Worm (Caenorhabditis elegans) whole organism, young adult: Measurements from ENCODE around the gene C04H5.7.

Experiments used
- B0035.1 ChIP-seq: sonication (generic microtip); optimal IDR thresholded peaks from 2 replicates; lab custom pipeline; 2016; ENCODE audit warnings: missing genetic modification characterization, mild to moderate bottlenecking, missing compliant biosample characterization, missing genotype, missing genetic modification reagents
- C06A6.2 ChIP-seq: fragments of 200-800 bp; sonication (Bioruptor generic); conservative IDR thresholded peaks from 2 replicates; pipeline ENCODE4 v1.3.6; 2022; ENCODE audit warnings: missing genetic modification characterization, missing compliant biosample characterization
- D2030.7 ChIP-seq: fragments of 200-800 bp; sonication (Bioruptor generic); IDR thresholded peaks from 2 replicates; pipeline ENCODE4 v1.3.6; 2022; ENCODE audit warnings: missing genetic modification reagents, missing genetic modification characterization, missing compliant biosample characterization
- F10E7.11 ChIP-seq: sonication (generic microtip); optimal IDR thresholded peaks from 2 replicates; lab custom pipeline; 2017; ENCODE audit warnings: mild to moderate bottlenecking, missing genetic modification characterization, moderate library complexity, missing compliant biosample characterization
- F39B2.1 ChIP-seq: fragments of 200-800 bp; sonication (Bioruptor generic); IDR thresholded peaks from 2 replicates; pipeline ENCODE4 v1.3.6; 2022; ENCODE audit warnings: missing genetic modification reagents, missing genetic modification characterization, missing compliant biosample characterization
- F49E8.2 ChIP-seq: sonication (generic microtip); optimal IDR thresholded peaks from 3 replicates; lab custom pipeline; 2017; ENCODE audit warnings: missing genetic modification characterization, mild to moderate bottlenecking, missing compliant biosample characterization, antibody characterized with exemption, moderate library complexity; ENCODE audit not compliant: insufficient read depth
- F52B5.7 ChIP-seq: sonication (generic microtip); optimal IDR thresholded peaks from 2 replicates; lab custom pipeline; 2016; ENCODE audit warnings: mild to moderate bottlenecking, missing genetic modification characterization, missing compliant biosample characterization
- T07F8.4 ChIP-seq: sonication (generic microtip); optimal IDR thresholded peaks from 2 replicates; lab custom pipeline; 2016; ENCODE audit warnings: mild to moderate bottlenecking, missing genetic modification characterization, moderate library complexity, missing compliant biosample characterization
- aptf-2 ChIP-seq: fragments of 200-800 bp; sonication (Bioruptor generic); conservative IDR thresholded peaks from 2 replicates; pipeline ENCODE4 v1.3.6; 2022; ENCODE audit warnings: missing genetic modification reagents, missing genetic modification characterization, missing compliant biosample characterization
- aptf-3 ChIP-seq: fragments of 200-800 bp; sonication (Bioruptor generic); IDR thresholded peaks from 2 replicates; pipeline ENCODE4 v1.3.6; 2022; ENCODE audit warnings: missing genetic modification characterization, missing compliant biosample characterization
- attf-5 ChIP-seq: fragments of 200-800 bp; sonication (Bioruptor generic); optimal IDR thresholded peaks from 2 replicates; lab custom pipeline; 2018; ENCODE audit warnings: mild to moderate bottlenecking, missing genetic modification characterization, missing compliant biosample characterization
- attf-6 ChIP-seq: fragments of 200-800 bp; sonication (Bioruptor generic); IDR thresholded peaks from 2 replicates; pipeline ENCODE4 v1.3.6; 2022; ENCODE audit warnings: missing genetic modification reagents, missing genetic modification characterization, missing compliant biosample characterization
- cebp-2 ChIP-seq: fragments of 200-800 bp; sonication (Bioruptor generic); IDR thresholded peaks from 2 replicates; pipeline ENCODE4 v1.3.6; 2022; ENCODE audit warnings: missing genetic modification characterization, missing compliant biosample characterization
- ceh-100 ChIP-seq: fragments of 200-800 bp; sonication (Bioruptor generic); IDR thresholded peaks from 2 replicates; pipeline ENCODE4 v1.3.6; 2022; ENCODE audit warnings: missing genetic modification reagents, missing genetic modification characterization, missing compliant biosample characterization
- ceh-40 ChIP-seq: fragments of 200-800 bp; sonication (Bioruptor generic); IDR thresholded peaks from 2 replicates; pipeline ENCODE4 v1.3.6; 2022; ENCODE audit warnings: missing genetic modification characterization, missing compliant biosample characterization
- dpl-1 ChIP-seq: fragments of 150-350 bp; optimal IDR thresholded peaks from 2 replicates; lab custom pipeline; 2014; ENCODE audit warnings: missing biosample characterization, missing genetic modification reagents, missing genetic modification characterization
- efl-1 ChIP-seq: fragments of 150-350 bp; optimal IDR thresholded peaks from 2 replicates; lab custom pipeline; 2014; ENCODE audit warnings: missing biosample characterization, missing genetic modification reagents, missing genetic modification characterization
- egrh-3 ChIP-seq: fragments of 200-800 bp; sonication (Bioruptor generic); IDR thresholded peaks from 2 replicates; pipeline ENCODE4 v1.3.6; 2022; ENCODE audit warnings: missing genetic modification reagents, missing genetic modification characterization, missing compliant biosample characterization
- ekl-4 ChIP-seq: fragments of 200-800 bp; sonication (Bioruptor generic); IDR thresholded peaks from 2 replicates; pipeline ENCODE4 v1.3.6; 2022; ENCODE audit warnings: missing genetic modification reagents, missing genetic modification characterization, missing compliant biosample characterization
- fkh-3 ChIP-seq: sonication (generic microtip); optimal IDR thresholded peaks from 2 replicates; lab custom pipeline; 2016; ENCODE audit warnings: mild to moderate bottlenecking, missing genetic modification characterization, missing compliant biosample characterization
- hmg-1.2 ChIP-seq: fragments of 200-800 bp; sonication (Bioruptor generic); IDR thresholded peaks from 2 replicates; pipeline ENCODE4 v1.3.6; 2022; ENCODE audit warnings: missing genetic modification reagents, missing genetic modification characterization, missing compliant biosample characterization
- let-607 ChIP-seq, 2 experiments: fragments of 200-800 bp in 1 of 2; sonication (Bioruptor generic) in 1 of 2; sonication (generic microtip) in 1 of 2; optimal IDR thresholded peaks; 2 replicates each; lab custom pipeline; 2016 to 2018; ENCODE audit warnings: mild to moderate bottlenecking in 2 of 2, missing compliant biosample characterization in 2 of 2, missing genetic modification characterization in 2 of 2, moderate library complexity in 2 of 2, missing genotype in 1 of 2
- lin-40 ChIP-seq: sonication (generic microtip); optimal IDR thresholded peaks from 2 replicates; lab custom pipeline; 2016; ENCODE audit warnings: missing genetic modification characterization, mild to moderate bottlenecking, missing compliant biosample characterization, missing genotype, missing genetic modification reagents
- lin-54 ChIP-seq: fragments of 200-800 bp; sonication (Bioruptor generic); optimal IDR thresholded peaks from 2 replicates; lab custom pipeline; 2018; ENCODE audit warnings: mild to moderate bottlenecking, missing genetic modification characterization, missing compliant biosample characterization
- madf-8 ChIP-seq: fragments of 200-800 bp; sonication (Bioruptor generic); conservative IDR thresholded peaks from 2 replicates; pipeline ENCODE4 v1.3.6; 2022; ENCODE audit warnings: missing genetic modification reagents, missing genetic modification characterization, missing compliant biosample characterization
- mcd-1 ChIP-seq: fragments of 200-800 bp; sonication (Bioruptor generic); IDR thresholded peaks from 2 replicates; pipeline ENCODE4 v1.3.6; 2022; ENCODE audit warnings: missing genetic modification reagents, missing genetic modification characterization, missing compliant biosample characterization
- mel-28 ChIP-seq: sonication (generic microtip); optimal IDR thresholded peaks from 2 replicates; lab custom pipeline; 2016; ENCODE audit warnings: borderline replicate concordance, mild to moderate bottlenecking, missing genetic modification characterization, missing compliant biosample characterization
- mes-4 ChIP-seq: sonication (generic microtip); optimal IDR thresholded peaks from 2 replicates; lab custom pipeline; 2016; ENCODE audit warnings: missing genotype, missing genetic modification characterization, missing compliant biosample characterization
- mxl-1 ChIP-seq: sonication (generic microtip); optimal IDR thresholded peaks from 2 replicates; lab custom pipeline; 2016; ENCODE audit warnings: missing genetic modification characterization, missing compliant biosample characterization
- nhr-179 ChIP-seq: sonication (generic microtip); optimal IDR thresholded peaks from 2 replicates; lab custom pipeline; 2016; ENCODE audit warnings: mild to moderate bottlenecking, missing genetic modification characterization, missing compliant biosample characterization
- repo-1 ChIP-seq: sonication (generic microtip); optimal IDR thresholded peaks from 2 replicates; lab custom pipeline; 2017; ENCODE audit warnings: mild to moderate bottlenecking, missing genetic modification characterization, missing compliant biosample characterization
- rpc-1 ChIP-seq, 2 experiments: fragments of 150-350 bp in 1 of 2; sonication (generic microtip) in 1 of 2; optimal IDR thresholded peaks; 2 replicates each; lab custom pipeline; 2014 to 2018; ENCODE audit warnings: missing biosample characterization in 1 of 2, missing genetic modification characterization in 1 of 2, missing genetic modification reagents in 1 of 2, missing genotype in 1 of 2
- sdz-38 ChIP-seq: sonication (generic microtip); optimal IDR thresholded peaks from 2 replicates; lab custom pipeline; 2016; ENCODE audit warnings: missing genotype, missing genetic modification characterization, missing compliant biosample characterization
- snpc-1.1 ChIP-seq: sonication (generic microtip); optimal IDR thresholded peaks from 2 replicates; lab custom pipeline; 2017; ENCODE audit warnings: missing genetic modification characterization, mild to moderate bottlenecking, missing compliant biosample characterization, antibody characterized with exemption, moderate library complexity, missing genotype, missing genetic modification reagents; ENCODE audit not compliant: insufficient read depth
- snpc-3.4 ChIP-seq: sonication (generic microtip); optimal IDR thresholded peaks from 2 replicates; lab custom pipeline; 2017; ENCODE audit warnings: missing genetic modification characterization, mild to moderate bottlenecking, missing compliant biosample characterization, antibody characterized with exemption, moderate library complexity, missing genotype, missing genetic modification reagents
- snpc-4 ChIP-seq, 5 experiments: fragments of 150-350 bp in 1 of 5; sonication (generic microtip) in 4 of 5; optimal IDR thresholded peaks; 2 replicates each; lab custom pipeline; 2014 to 2018; ENCODE audit warnings: missing genetic modification characterization in 5 of 5, missing biosample characterization in 3 of 5, antibody characterized with exemption in 2 of 5, mild to moderate bottlenecking in 2 of 5, missing compliant biosample characterization in 2 of 5, missing genotype in 2 of 5, moderate library complexity in 2 of 5, missing genetic modification reagents in 1 of 5
- tbp1 ChIP-seq: fragments of 200-800 bp; sonication (Bioruptor generic); optimal IDR thresholded peaks from 2 replicates; lab custom pipeline; 2018; ENCODE audit warnings: mild to moderate bottlenecking, missing genetic modification characterization, missing compliant biosample characterization
- tbx-9 ChIP-seq: sonication (generic microtip); optimal IDR thresholded peaks from 2 replicates; lab custom pipeline; 2016; ENCODE audit warnings: borderline replicate concordance, missing genetic modification characterization, inconsistent platforms, missing compliant biosample characterization
- unc-130 ChIP-seq: sonication (generic microtip); optimal IDR thresholded peaks from 2 replicates; lab custom pipeline; 2016; ENCODE audit warnings: missing genetic modification reagents, missing genetic modification characterization, missing compliant biosample characterization
- unc-62 ChIP-seq: fragments of 150-350 bp; optimal IDR thresholded peaks from 2 replicates; lab custom pipeline; 2014; ENCODE audit warnings: missing biosample characterization, missing genetic modification reagents, missing genetic modification characterization
- ztf-28 ChIP-seq: fragments of 200-800 bp; sonication (Bioruptor generic); IDR thresholded peaks from 2 replicates; pipeline ENCODE4 v1.3.6; 2022; ENCODE audit warnings: missing genetic modification reagents, missing genetic modification characterization, missing compliant biosample characterization

The C04H5.7 gene

ce11 chrII:14523645-14524223, 14.0 kb upstream of the C04H5.7 start, which contains the start of gene pot-2 (continued):
- TF ChIP-seq F10E7.11 (no peak), mxl-1 (tag; lab: Kevin White, UChicago) (no peak), ceh-40 (no peak), snpc-1.1 (tag; lab: Kevin White, UChicago) (no peak), ceh-100 (GFP tag; lab: Robert Waterston, UW) (no peak), efl-1 (GFP tag; lab: Kevin White, UChicago) (peak; percentile 75), madf-8 (GFP tag; lab: Robert Waterston, UW) (peak; percentile 58), cebp-2 (GFP tag; lab: Robert Waterston, UW) (no peak), T07F8.4 (tag; lab: Kevin White, UChicago) (no peak)

DNA sequence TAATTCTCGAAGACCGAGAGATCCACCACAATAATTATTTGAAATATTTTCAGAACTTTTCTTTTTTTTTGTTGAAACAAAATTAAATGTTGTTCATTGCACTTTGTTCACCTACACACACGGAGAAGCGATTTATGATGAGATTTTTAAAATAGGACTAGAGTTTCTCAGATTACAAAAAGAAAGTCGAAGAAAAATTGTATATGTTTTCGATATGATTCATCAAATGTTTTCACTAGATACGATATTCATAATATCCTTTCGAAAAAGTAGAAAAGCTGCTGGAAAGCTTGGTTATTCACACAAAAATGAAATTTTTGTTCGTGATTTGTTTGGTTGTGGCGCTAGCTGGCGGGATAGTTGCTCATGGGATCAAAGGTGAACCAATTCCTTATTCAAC, 12.7 kb upstream of the C04H5.7 start, which contains the start of gene F57C2.4:
Gene F57C2.4, plus strand, starts transcription at position 301 of the 400 bp plus-strand sequence.
- no peak for TF ChIP-seq tbp1 (GFP tag; lab: Kevin White, UChicago)
- TF ChIP-seq mes-4 (tag; lab: Kevin White, UChicago): no peak
- TF ChIP-seq aptf-3 (GFP tag; lab: Robert Waterston, UW): no peak

ce11 chrII:14527104-14527503, 10.6 kb upstream of the C04H5.7 start:
- no peak for TF ChIP-seq fkh-3 (tag; lab: Kevin White, UChicago)
- no peak for TF ChIP-seq unc-62 (GFP tag; lab: Kevin White, UChicago)
- no peak for TF ChIP-seq repo-1
- TF ChIP-seq tbx-9 (tag; lab: Kevin White, UChicago): no peak
- TF ChIP-seq ekl-4: no peak
- no peak for TF ChIP-seq F39B2.1
- no peak for TF ChIP-seq mel-28 (tag; lab: Kevin White, UChicago)
- TF ChIP-seq sdz-38 (tag; lab: Kevin White, UChicago): no peak
- no peak for TF ChIP-seq C06A6.2 (GFP tag; lab: Robert Waterston, UW)

- peak; percentile 45; the same call in 1 of the 2 replicates for TF ChIP-seq ztf-28 (GFP tag; lab: Robert Waterston, UW)
- peak; percentile 78; the same call in 1 of the 2 replicates for TF ChIP-seq aptf-2 (GFP tag; lab: Robert Waterston, UW)
- TF ChIP-seq F49E8.2 (tag; lab: Kevin White, UChicago): peak; percentile 38
- TF ChIP-seq lin-40: peak; percentile 73
- peak in 1 of 2 experiments; percentile 32 for TF ChIP-seq let-607 (tag; optimal IDR thresholded peaks at IDR 0.05; lab: Kevin White, UChicago)
- TF ChIP-seq snpc-4 (GFP tag; optimal IDR thresholded peaks at IDR 0.05; lab: Kevin White, UChicago): no peak
- TF ChIP-seq snpc-4 (tag; optimal IDR thresholded peaks at IDR 0.05; lab: Kevin White, UChicago): peak in 3 of 4 experiments; percentile 27 to 44 (median 40)
- peak; percentile 33; the same call in 1 of the 2 replicates for TF ChIP-seq egrh-3 (GFP tag; lab: Robert Waterston, UW)
- TF ChIP-seq nhr-179: no peak
- peak; percentile 22 for TF ChIP-seq lin-54 (GFP tag; lab: Kevin White, UChicago)
- TF ChIP-seq rpc-1 (optimal IDR thresholded peaks at IDR 0.05; lab: Kevin White, UChicago): no peak
- TF ChIP-seq rpc-1 (tag; optimal IDR thresholded peaks at IDR 0.05; lab: Kevin White, UChicago): no peak
- peak; percentile 49; the same call in 1 of the 2 replicates for TF ChIP-seq hmg-1.2 (GFP tag; lab: Robert Waterston, UW)
- no peak for TF ChIP-seq B0035.1 (tag; lab: Kevin White, UChicago)
- TF ChIP-seq dpl-1 (GFP tag; lab: Kevin White, UChicago): peak; percentile 2
- no peak for TF ChIP-seq attf-6 (GFP tag; lab: Robert Waterston, UW)
- TF ChIP-seq ceh-40: no peak
- peak; percentile 74 for TF ChIP-seq unc-130
- no peak for TF ChIP-seq F52B5.7 (tag; lab: Kevin White, UChicago)
- TF ChIP-seq snpc-3.4: peak; percentile 25
- peak; percentile 76; the same call in 1 of the 2 replicates for TF ChIP-seq D2030.7 (GFP tag; lab: Robert Waterston, UW)
- peak; percentile 77 for TF ChIP-seq attf-5 (GFP tag; lab: Kevin White, UChicago)
- TF ChIP-seq mcd-1 (GFP tag; lab: Robert Waterston, UW): peak; percentile 24; the same call in 1 of the 2 replicates
Observed at ce11 chrII:14528233-14528802, 9.4 kb upstream of the C04H5.7 start, which contains the start of the genes F57C2.5 and spat-1. Gene F57C2.5, minus strand, starts transcription at chrII:14528239. Gene spat-1, plus strand, starts transcription at chrII:14528752.
